Fruit fly (Drosophila melanogaster) whole organism: ENCODE measurements around the gene Arfrp1.

Experiments
- CG8478 ChIP-seq: fragments of >200 bp; optimal IDR thresholded peaks from 2 replicates; lab custom pipeline; 2018; ENCODE audit warnings: inconsistent platforms
- Dll ChIP-seq: fragments of >200 bp; optimal IDR thresholded peaks from 2 replicates; lab custom pipeline; 2017
- EcR ChIP-seq, 2 experiments: fragments of >200 bp; optimal IDR thresholded peaks; 2 replicates each; lab custom pipeline; 2017; ENCODE audit warnings: missing biosample characterization in 2 of 2, missing genetic modification characterization in 2 of 2, missing genetic modification reagents in 2 of 2
- pan ChIP-seq: fragments of >200 bp; optimal IDR thresholded peaks from 2 replicates; lab custom pipeline; 2017

- TF ChIP-seq CG8478 (lab: Kevin White, UChicago), result no peak
- no peak for TF ChIP-seq Dll
- TF ChIP-seq EcR (GFP tag; optimal IDR thresholded peaks at IDR 0.05; lab: Kevin White, UChicago), result no peak
- TF ChIP-seq pan (lab: Kevin White, UChicago), result no peak
These were observed 24.3 kb upstream of the Arfrp1 start, which contains the start of gene APC4 for dm6 chrX:9082600-9082999.
